Worm (Caenorhabditis elegans) whole organism, young adult: ENCODE data around the gene blos-8.

Experiments
- lin-26 ChIP-seq: fragments of 200-800 bp; sonication (Bioruptor generic); IDR thresholded peaks from 2 replicates; pipeline ENCODE4 v1.3.6; 2022; ENCODE audit warnings: missing genetic modification reagents, missing genetic modification characterization, missing compliant biosample characterization
- snpc-1.1 ChIP-seq: sonication (generic microtip); optimal IDR thresholded peaks from 2 replicates; lab custom pipeline; 2017; ENCODE audit warnings: missing genetic modification characterization, mild to moderate bottlenecking, missing compliant biosample characterization, antibody characterized with exemption, moderate library complexity, missing genotype, missing genetic modification reagents; ENCODE audit not compliant: insufficient read depth

The blos-8 gene

ce11 chrX:15380437-15380836 is 50.6 kb downstream of the blos-8 start:
- TF ChIP-seq snpc-1.1 (tag; lab: Kevin White, UChicago): no peak
- TF ChIP-seq lin-26: 0 out of 2 replicates have a peak, but pooled peaks have one; percentile 29
